Worm (Caenorhabditis elegans): ENCODE results near the gene rbd-1.

DNA sequence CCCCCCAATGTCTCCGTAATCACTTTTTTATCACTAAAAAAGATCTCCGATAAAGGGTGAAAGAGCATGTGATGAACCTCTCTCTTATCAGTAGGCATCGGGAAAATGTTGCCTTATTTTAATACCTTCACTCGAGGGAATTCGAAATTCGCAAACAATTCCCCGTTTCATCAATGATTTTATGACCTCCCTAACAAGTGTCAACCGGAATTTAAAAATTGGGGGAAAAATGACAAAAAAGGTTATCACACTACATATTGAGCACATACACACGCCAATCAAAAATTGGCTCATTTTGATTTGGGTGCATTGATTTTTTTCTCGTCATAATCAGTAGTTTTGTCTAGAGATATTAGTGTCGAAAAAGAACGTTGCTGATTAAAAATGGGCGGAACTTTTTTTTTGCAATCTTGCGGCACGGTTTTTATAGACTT lies 35.1 kb upstream of the rbd-1 start:
- TF ChIP-seq elt-1 (tag; optimal IDR thresholded peaks at IDR 0.05; ENCODE audit: borderline replicate concordance, insufficient read depth) (peak; percentile 29), nhr-237 (tag; optimal IDR thresholded peaks at IDR 0.05) (no peak), unc-62 (GFP tag; optimal IDR thresholded peaks at IDR 0.05) (no peak), blmp-1 (tag; optimal IDR thresholded peaks at IDR 0.05) (no peak), nhr-28 (tag; optimal IDR thresholded peaks at IDR 0.05) (no peak), nhr-76 (tag; optimal IDR thresholded peaks at IDR 0.05) (no peak), mep-1 (tag; optimal IDR thresholded peaks at IDR 0.05) (no peak)
